Worm (Caenorhabditis elegans): ENCODE results near the gene C25D7.9.

Gene C25D7.9

DNA sequence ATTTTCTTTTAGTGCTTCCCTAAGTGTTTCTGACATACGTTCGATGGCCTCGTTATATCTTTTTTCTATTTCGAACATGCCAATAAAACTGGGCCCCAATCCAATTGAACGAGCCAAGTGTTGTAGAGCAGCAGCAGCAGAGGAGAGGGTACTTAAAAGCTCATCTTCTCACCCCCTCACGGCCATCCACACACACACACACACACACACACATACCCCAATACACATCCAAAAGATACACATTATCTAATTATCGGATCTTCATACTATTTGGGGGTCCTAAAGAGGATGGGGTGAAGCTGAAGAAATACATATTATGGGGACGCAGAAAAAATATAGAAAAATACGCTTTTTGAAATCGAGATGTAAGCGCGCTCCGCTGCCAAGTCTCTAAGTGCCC, 7.8 kb downstream of the C25D7.9 start:
- no peak for TF ChIP-seq sea-2 (GFP tag; optimal IDR thresholded peaks at IDR 0.05)
- TF ChIP-seq nfya-1 (tag; optimal IDR thresholded peaks at IDR 0.05; ENCODE audit: insufficient read depth) = peak; percentile 6
- TF ChIP-seq egl-5 (tag; optimal IDR thresholded peaks at IDR 0.05) = peak; percentile 78
- TF ChIP-seq lsy-12 (tag; optimal IDR thresholded peaks at IDR 0.05) = no peak
- TF ChIP-seq nhr-25 (tag; optimal IDR thresholded peaks at IDR 0.05) = no peak

DNA sequence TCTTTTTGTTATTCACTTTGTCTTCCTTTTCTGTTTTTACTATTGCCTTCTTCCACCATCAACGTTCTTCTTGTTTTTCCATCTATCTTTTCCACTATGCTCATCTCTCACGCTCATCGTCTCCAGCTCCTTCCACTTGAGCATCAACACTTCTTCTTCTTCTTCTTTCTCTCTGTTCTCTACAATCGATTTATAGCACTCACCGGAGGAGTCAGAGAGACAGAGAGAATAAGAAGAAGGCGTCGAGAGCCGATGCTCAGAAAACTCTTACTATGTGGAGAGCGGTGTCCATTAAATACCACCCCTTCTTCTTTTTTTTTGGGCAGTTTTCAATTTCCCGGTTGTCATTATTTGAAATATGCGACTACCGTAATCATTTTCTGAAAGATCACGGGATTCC, 10.0 kb downstream of the C25D7.9 start:
- TF ChIP-seq elt-2 (tag; optimal IDR thresholded peaks at IDR 0.05) = no peak
- TF ChIP-seq lin-15B (tag; optimal IDR thresholded peaks at IDR 0.05) = peak; percentile 30
- TF ChIP-seq egl-5 (tag; optimal IDR thresholded peaks at IDR 0.05) = peak; percentile 19
- TF ChIP-seq nhr-237 (tag; optimal IDR thresholded peaks at IDR 0.05) = no peak
- TF ChIP-seq pha-4 (tag; optimal IDR thresholded peaks at IDR 0.05) = no peak
- TF ChIP-seq lin-39 (tag; optimal IDR thresholded peaks at IDR 0.05) = peak; percentile 78
- TF ChIP-seq fkh-10 (GFP tag; optimal IDR thresholded peaks at IDR 0.05) = peak; percentile 26
- peak; percentile 51 for TF ChIP-seq nfya-1 (tag; optimal IDR thresholded peaks at IDR 0.05; ENCODE audit: insufficient read depth)

DNA sequence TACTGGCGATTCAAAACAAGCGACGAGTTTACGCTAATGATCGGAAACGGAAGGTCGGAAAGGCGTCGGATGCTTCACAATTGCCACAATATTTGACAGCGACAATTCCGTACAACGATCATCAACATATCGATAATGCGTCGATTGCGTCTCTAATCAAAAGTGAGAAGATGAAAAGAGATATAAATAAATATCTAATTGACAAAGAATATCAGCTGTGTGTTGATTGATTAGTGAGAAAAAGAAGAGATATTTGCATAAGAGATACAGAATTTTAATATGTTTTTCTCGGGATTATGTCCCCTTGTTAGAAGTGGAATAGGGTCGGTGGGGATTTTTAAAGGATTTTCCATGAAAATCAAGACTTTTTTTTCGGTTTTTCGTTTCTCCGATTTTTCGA, 13.6 kb downstream of the C25D7.9 start:
- TF ChIP-seq R02D3.7 (tag; optimal IDR thresholded peaks at IDR 0.05) = no peak
- TF ChIP-seq lin-15B (tag; optimal IDR thresholded peaks at IDR 0.05) = no peak
- no peak for TF ChIP-seq nhr-77 (tag; optimal IDR thresholded peaks at IDR 0.05)
- no peak for TF ChIP-seq daf-12 (tag; optimal IDR thresholded peaks at IDR 0.05)
- no peak for TF ChIP-seq pqm-1 (tag; optimal IDR thresholded peaks at IDR 0.05)
- TF ChIP-seq egl-5 (tag; optimal IDR thresholded peaks at IDR 0.05) = no peak
- TF ChIP-seq fos-1 (tag; optimal IDR thresholded peaks at IDR 0.05) = no peak
- no peak for TF ChIP-seq aly-2 (tag; optimal IDR thresholded peaks at IDR 0.05)
- TF ChIP-seq mdl-1 (tag; optimal IDR thresholded peaks at IDR 0.05) = no peak

DNA sequence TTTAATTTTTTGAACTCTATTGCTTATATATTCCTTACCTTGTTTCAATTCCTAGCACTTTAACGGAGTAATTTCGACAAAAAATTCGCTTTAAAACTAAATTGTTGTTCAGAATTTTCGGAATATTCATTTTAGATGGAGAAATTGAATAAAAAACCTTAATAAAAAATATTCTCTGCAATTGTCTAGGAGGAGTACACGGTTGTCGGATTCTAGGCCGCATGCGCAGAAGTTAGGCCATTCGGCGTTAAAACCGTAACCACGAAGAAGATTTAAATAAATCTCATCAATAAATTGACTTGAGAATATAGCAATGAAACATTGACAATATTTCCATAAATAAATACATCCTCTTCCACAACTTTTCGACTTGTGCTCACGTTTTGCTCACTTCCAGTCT, 17.4 kb downstream of the C25D7.9 start, which contains the start of the genes C01G10.10 and C01G10.9:
Gene C01G10.10 (minus strand): TSS at position 151 of the 400 bp plus-strand sequence.
Gene C01G10.9 (plus strand): TSS at position 240 of the 400 bp plus-strand sequence.
- TF ChIP-seq elt-2 (tag; optimal IDR thresholded peaks at IDR 0.05) (peak; percentile 41), nhr-77 (tag; optimal IDR thresholded peaks at IDR 0.05) (no peak), mml-1 (tag; optimal IDR thresholded peaks at IDR 0.05) (no peak), jun-1 (tag; optimal IDR thresholded peaks at IDR 0.05) (no peak), lin-15B (tag; optimal IDR thresholded peaks at IDR 0.05) (peak; percentile 57), ztf-11 (tag; optimal IDR thresholded peaks at IDR 0.05) (no peak), nhr-76 (tag; optimal IDR thresholded peaks at IDR 0.05) (no peak), nhr-43 (tag; optimal IDR thresholded peaks at IDR 0.05; ENCODE audit: poor library complexity, severe bottlenecking) (peak; percentile 91), aly-2 (tag; optimal IDR thresholded peaks at IDR 0.05) (no peak), snpc-4 (tag; optimal IDR thresholded peaks at IDR 0.05) (peak; percentile 62), nhr-23 (tag; optimal IDR thresholded peaks at IDR 0.05) (peak; percentile 43), zag-1 (tag; optimal IDR thresholded peaks at IDR 0.05) (no peak), ZK546.5 (tag; optimal IDR thresholded peaks at IDR 0.05) (no peak), ceh-82 (tag; optimal IDR thresholded peaks at IDR 0.05) (no peak), nhr-12 (tag; optimal IDR thresholded peaks at IDR 0.05) (no peak), unc-62 (GFP tag; optimal IDR thresholded peaks at IDR 0.05) (no peak), fkh-2 (tag; optimal IDR thresholded peaks at IDR 0.05) (no peak), nfya-1 (tag; optimal IDR thresholded peaks at IDR 0.05; ENCODE audit: insufficient read depth) (peak; percentile 39), eor-1 (tag; optimal IDR thresholded peaks at IDR 0.05) (peak in 1 of 2 experiments; percentile 67), nhr-67 (tag; optimal IDR thresholded peaks at IDR 0.05) (no peak), lin-39 (tag; optimal IDR thresholded peaks at IDR 0.05) (peak; percentile 16), skn-1 (tag; optimal IDR thresholded peaks at IDR 0.05) (no peak), nhr-11 (tag; optimal IDR thresholded peaks at IDR 0.05) (no peak), egl-27 (tag; optimal IDR thresholded peaks at IDR 0.05) (no peak), nhr-28 (tag; optimal IDR thresholded peaks at IDR 0.05) (no peak), fkh-10 (GFP tag; optimal IDR thresholded peaks at IDR 0.05) (no peak), mdl-1 (tag; optimal IDR thresholded peaks at IDR 0.05) (no peak), hmg-11 (tag; optimal IDR thresholded peaks at IDR 0.05) (peak; percentile 33), fos-1 (tag; optimal IDR thresholded peaks at IDR 0.05) (no peak), daf-12 (tag; optimal IDR thresholded peaks at IDR 0.05) (no peak), ceh-28 (tag; optimal IDR thresholded peaks at IDR 0.05) (no peak), ceh-9 (tag; optimal IDR thresholded peaks at IDR 0.05) (no peak), sea-2 (GFP tag; optimal IDR thresholded peaks at IDR 0.05) (no peak), pqm-1 (tag; optimal IDR thresholded peaks at IDR 0.05) (no peak), ceh-16 (tag; optimal IDR thresholded peaks at IDR 0.05) (no peak), unc-39 (tag; optimal IDR thresholded peaks at IDR 0.05) (no peak), pha-4 (tag; optimal IDR thresholded peaks at IDR 0.05) (peak; percentile 66), R02D3.7 (tag; optimal IDR thresholded peaks at IDR 0.05) (peak; percentile 9), elt-1 (tag; optimal IDR thresholded peaks at IDR 0.05) (peak; percentile 8), nhr-25 (tag; optimal IDR thresholded peaks at IDR 0.05) (peak; percentile 8), ama-1 (optimal IDR thresholded peaks at IDR 0.05) (no peak), lsy-12 (tag; optimal IDR thresholded peaks at IDR 0.05) (no peak), elt-3 (tag; optimal IDR thresholded peaks at IDR 0.05) (no peak), ztf-4 (tag; optimal IDR thresholded peaks at IDR 0.05) (no peak), nhr-237 (tag; optimal IDR thresholded peaks at IDR 0.05) (no peak)

Data from whole organism, L3 larva.